Fruit fly (Drosophila melanogaster) whole organism, embryonic: ENCODE measurements around the gene Ets97D.

ENCODE experiments used
- Ada2b ChIP-seq: fragments of 200-800 bp; sonication (Bioruptor generic); IDR thresholded peaks from 2 replicates; pipeline ENCODE4 v1.3.6; 2022; ENCODE audit warnings: missing biosample characterization, missing genetic modification characterization
- Adf1 ChIP-seq: fragments of 200-800 bp; sonication (Bioruptor generic); IDR thresholded peaks from 2 replicates; pipeline ENCODE4 v1.3.6; 2022; ENCODE audit warnings: missing biosample characterization, missing genetic modification characterization
- Asciz ChIP-seq: fragments of 200-800 bp; sonication (Bioruptor generic); optimal IDR thresholded peaks from 2 replicates; lab custom pipeline; 2017; ENCODE audit warnings: missing biosample characterization, mild to moderate bottlenecking, missing genetic modification characterization, missing genetic modification reagents
- CG10209 ChIP-seq: fragments of 200-800 bp; sonication (Bioruptor generic); optimal IDR thresholded peaks from 3 replicates; lab custom pipeline; 2017; ENCODE audit warnings: missing biosample characterization, mild to moderate bottlenecking, missing genetic modification characterization, missing genetic modification reagents
- CG10321 ChIP-seq: fragments of 200-800 bp; sonication (Bioruptor generic); IDR thresholded peaks from 2 replicates; pipeline ENCODE4 v1.3.6; 2022; ENCODE audit warnings: missing biosample characterization, missing genetic modification characterization
- CG10543 ChIP-seq: fragments of 200-800 bp; sonication (Bioruptor generic); optimal IDR thresholded peaks from 3 replicates; lab custom pipeline; 2017; ENCODE audit warnings: missing biosample characterization, mild to moderate bottlenecking, missing genetic modification characterization, moderate library complexity
- CG11456 ChIP-seq: fragments of 200-800 bp; sonication (Bioruptor generic); IDR thresholded peaks from 3 replicates; pipeline ENCODE4 v1.3.6; 2022; ENCODE audit warnings: missing biosample characterization, missing genetic modification characterization
- CG12744 ChIP-seq: fragments of 200-800 bp; sonication (Bioruptor generic); optimal IDR thresholded peaks from 2 replicates; lab custom pipeline; 2016; ENCODE audit warnings: missing biosample characterization, missing genetic modification characterization
- CG14441 ChIP-seq: fragments of 200-800 bp; sonication (Bioruptor generic); IDR thresholded peaks from 2 replicates; pipeline ENCODE4 v1.3.6; 2022; ENCODE audit warnings: missing biosample characterization, missing genetic modification characterization
- CG14667 ChIP-seq: fragments of 200-800 bp; sonication (Bioruptor generic); IDR thresholded peaks from 2 replicates; pipeline ENCODE4 v1.3.6; 2022; ENCODE audit warnings: missing biosample characterization, missing genetic modification characterization
- CG14710 ChIP-seq: fragments of 200-800 bp; sonication (Bioruptor generic); optimal IDR thresholded peaks from 3 replicates; lab custom pipeline; 2019; ENCODE audit warnings: missing biosample characterization, mild to moderate bottlenecking, missing genetic modification characterization, moderate library complexity
- CG18011 ChIP-seq: fragments of 200-800 bp; sonication (Bioruptor generic); optimal IDR thresholded peaks from 2 replicates; lab custom pipeline; 2017; ENCODE audit warnings: missing biosample characterization, missing genetic modification characterization, mild to moderate bottlenecking, moderate library complexity, missing genotype
- CG18619 ChIP-seq: fragments of 200-800 bp; sonication (Bioruptor generic); optimal IDR thresholded peaks from 3 replicates; lab custom pipeline; 2017; ENCODE audit warnings: missing biosample characterization, mild to moderate bottlenecking, missing genetic modification characterization
- CG18764 ChIP-seq: fragments of 200-800 bp; sonication (Bioruptor generic); optimal IDR thresholded peaks from 3 replicates; lab custom pipeline; 2016; ENCODE audit warnings: missing biosample characterization, missing genetic modification characterization
- CG2199 ChIP-seq: fragments of 200-800 bp; sonication (Bioruptor generic); IDR thresholded peaks from 3 replicates; pipeline ENCODE4 v1.3.6; 2022; ENCODE audit warnings: missing biosample characterization, missing genetic modification characterization
- CG2202 ChIP-seq: fragments of 200-800 bp; sonication (Bioruptor generic); optimal IDR thresholded peaks from 2 replicates; lab custom pipeline; 2018; ENCODE audit warnings: missing biosample characterization, mild to moderate bottlenecking, missing genetic modification characterization
- CG2678 ChIP-seq: fragments of 200-800 bp; sonication (Bioruptor generic); optimal IDR thresholded peaks from 3 replicates; lab custom pipeline; 2019; ENCODE audit warnings: missing biosample characterization, mild to moderate bottlenecking, missing genetic modification characterization, moderate library complexity
- CG2875 ChIP-seq: fragments of 200-800 bp; sonication (Bioruptor generic); optimal IDR thresholded peaks from 2 replicates; lab custom pipeline; 2017; ENCODE audit warnings: missing biosample characterization, mild to moderate bottlenecking, missing genetic modification characterization, missing genetic modification reagents
- CG4730 ChIP-seq: fragments of 200-800 bp; sonication (Bioruptor generic); IDR thresholded peaks from 2 replicates; pipeline ENCODE4 v1.3.6; 2022; ENCODE audit warnings: missing biosample characterization, missing genetic modification characterization
- CG7786 ChIP-seq: fragments of 200-800 bp; sonication (Bioruptor generic); optimal IDR thresholded peaks from 2 replicates; lab custom pipeline; 2016; ENCODE audit warnings: missing biosample characterization, missing genetic modification characterization
- CG8388 ChIP-seq: fragments of 200-800 bp; sonication (Bioruptor generic); optimal IDR thresholded peaks from 2 replicates; lab custom pipeline; 2019; ENCODE audit warnings: missing biosample characterization, mild to moderate bottlenecking, missing genetic modification characterization, moderate library complexity
- CG9727 ChIP-seq: fragments of 200-800 bp; sonication (Bioruptor generic); optimal IDR thresholded peaks from 3 replicates; lab custom pipeline; 2017; ENCODE audit warnings: missing biosample characterization, mild to moderate bottlenecking, missing genetic modification characterization
- Dek ChIP-seq: fragments of 200-800 bp; sonication (Bioruptor generic); optimal IDR thresholded peaks from 3 replicates; lab custom pipeline; 2019; ENCODE audit warnings: missing biosample characterization, mild to moderate bottlenecking, missing genetic modification characterization, moderate library complexity
- Dll ChIP-seq: fragments of 200-800 bp; sonication (Bioruptor generic); IDR thresholded peaks from 4 replicates; pipeline ENCODE4 v1.3.6; 2022; ENCODE audit warnings: missing biosample characterization, missing genetic modification characterization; ENCODE audit not compliant: partially characterized antibody
- ERR ChIP-seq: fragments of 200-800 bp; sonication (Bioruptor generic); optimal IDR thresholded peaks from 2 replicates; lab custom pipeline; 2016; ENCODE audit warnings: missing biosample characterization, missing genetic modification characterization
- Elba2 ChIP-seq: fragments of 200-800 bp; sonication (Bioruptor generic); optimal IDR thresholded peaks from 3 replicates; lab custom pipeline; 2016; ENCODE audit warnings: missing biosample characterization, missing genetic modification characterization
- Hmx ChIP-seq: fragments of 200-800 bp; sonication (Bioruptor generic); optimal IDR thresholded peaks from 2 replicates; lab custom pipeline; 2016; ENCODE audit warnings: missing biosample characterization, missing genetic modification characterization
- Opbp ChIP-seq: fragments of 200-800 bp; sonication (Bioruptor generic); IDR thresholded peaks from 3 replicates; pipeline ENCODE4 v1.3.6; 2022; ENCODE audit warnings: missing biosample characterization, missing genetic modification characterization; ENCODE audit not compliant: partially characterized antibody
- Sox100B ChIP-seq: fragments of 200-800 bp; sonication (Bioruptor generic); optimal IDR thresholded peaks from 3 replicates; lab custom pipeline; 2018; ENCODE audit warnings: missing biosample characterization, mild to moderate bottlenecking, missing genetic modification characterization
- Sox102F ChIP-seq: fragments of 200-800 bp; sonication (Bioruptor generic); optimal IDR thresholded peaks from 2 replicates; lab custom pipeline; 2018; ENCODE audit warnings: missing biosample characterization, mild to moderate bottlenecking, missing genetic modification characterization, moderate library complexity
- ase ChIP-seq: fragments of 200-800 bp; sonication (Bioruptor generic); IDR thresholded peaks from 3 replicates; pipeline ENCODE4 v1.3.6; 2022; ENCODE audit warnings: missing biosample characterization, missing genetic modification characterization
- ash1 ChIP-seq: fragments of 200-800 bp; sonication (Bioruptor generic); optimal IDR thresholded peaks from 2 replicates; lab custom pipeline; 2018; ENCODE audit warnings: missing biosample characterization, mild to moderate bottlenecking, missing genetic modification characterization
- da ChIP-seq: fragments of 200-800 bp; sonication (Bioruptor generic); optimal IDR thresholded peaks from 2 replicates; lab custom pipeline; 2016; ENCODE audit warnings: missing biosample characterization, missing genetic modification characterization
- dimm ChIP-seq: fragments of 200-800 bp; sonication (Bioruptor generic); IDR thresholded peaks from 2 replicates; pipeline ENCODE4 v1.3.6; 2022; ENCODE audit warnings: missing biosample characterization, missing genetic modification characterization
- dmrt99B ChIP-seq: fragments of 200-800 bp; sonication (Bioruptor generic); optimal IDR thresholded peaks from 2 replicates; lab custom pipeline; 2018; ENCODE audit warnings: missing biosample characterization, mild to moderate bottlenecking, missing genetic modification characterization, moderate library complexity
- gcm ChIP-seq: fragments of 200-800 bp; sonication (Bioruptor generic); optimal IDR thresholded peaks from 2 replicates; lab custom pipeline; 2019; ENCODE audit warnings: missing biosample characterization, mild to moderate bottlenecking, missing genetic modification characterization, moderate library complexity
- gcm2 ChIP-seq: fragments of 200-800 bp; sonication (Bioruptor generic); optimal IDR thresholded peaks from 2 replicates; lab custom pipeline; 2016; ENCODE audit warnings: missing biosample characterization, missing genetic modification characterization
- gem ChIP-seq: fragments of 200-800 bp; sonication (Bioruptor generic); optimal IDR thresholded peaks from 2 replicates; lab custom pipeline; 2019; ENCODE audit warnings: missing biosample characterization, mild to moderate bottlenecking, missing genetic modification characterization, moderate library complexity
- gsb ChIP-seq: fragments of 200-800 bp; sonication (Bioruptor generic); IDR thresholded peaks from 2 replicates; pipeline ENCODE4 v1.3.6; 2022; ENCODE audit warnings: missing biosample characterization, missing genetic modification characterization
- hbn ChIP-seq: fragments of 200-800 bp; sonication (Bioruptor generic); IDR thresholded peaks from 2 replicates; pipeline ENCODE4 v1.3.6; 2022; ENCODE audit warnings: missing biosample characterization, missing genetic modification characterization; ENCODE audit not compliant: partially characterized antibody
- ken ChIP-seq: fragments of 200-800 bp; sonication (Bioruptor generic); IDR thresholded peaks from 3 replicates; pipeline ENCODE4 v1.3.6; 2022; ENCODE audit warnings: missing biosample characterization, missing genetic modification characterization
- otp ChIP-seq: fragments of 200-800 bp; sonication (Bioruptor generic); IDR thresholded peaks from 3 replicates; pipeline ENCODE4, ENCODE4 v1.3.6; 2022; ENCODE audit warnings: missing biosample characterization, missing genetic modification characterization
- pb ChIP-seq: fragments of 200-800 bp; sonication (Bioruptor generic); optimal IDR thresholded peaks from 3 replicates; lab custom pipeline; 2016; ENCODE audit warnings: missing biosample characterization, missing genetic modification characterization
- pfk ChIP-seq: fragments of 200-800 bp; sonication (Bioruptor generic); optimal IDR thresholded peaks from 2 replicates; lab custom pipeline; 2018; ENCODE audit warnings: missing biosample characterization, mild to moderate bottlenecking, missing genetic modification characterization, moderate library complexity
- ro ChIP-seq: fragments of 200-800 bp; sonication (Bioruptor generic); IDR thresholded peaks from 2 replicates; pipeline ENCODE4 v1.3.6; 2022; ENCODE audit warnings: missing biosample characterization, missing genetic modification characterization
- row ChIP-seq: fragments of 200-800 bp; sonication (Bioruptor generic); IDR thresholded peaks from 3 replicates; pipeline ENCODE4 v1.3.6; 2022; ENCODE audit warnings: missing biosample characterization, missing genetic modification characterization
- sim ChIP-seq: fragments of 200-800 bp; sonication (Bioruptor generic); IDR thresholded peaks from 2 replicates; pipeline ENCODE4 v1.3.6; 2022; ENCODE audit warnings: missing biosample characterization, missing genetic modification characterization
- slbo ChIP-seq: fragments of 200-800 bp; sonication (Bioruptor generic); IDR thresholded peaks from 2 replicates; pipeline ENCODE4 v1.3.6; 2022; ENCODE audit warnings: missing biosample characterization, missing genetic modification characterization
- tio ChIP-seq: fragments of 200-800 bp; sonication (Bioruptor generic); optimal IDR thresholded peaks from 2 replicates; lab custom pipeline; 2017; ENCODE audit warnings: missing biosample characterization, missing genetic modification characterization, inconsistent platforms
- tna ChIP-seq: fragments of 200-800 bp; sonication (Bioruptor generic); IDR thresholded peaks from 2 replicates; pipeline ENCODE4 v1.3.6; 2022; ENCODE audit warnings: missing biosample characterization, missing genetic modification characterization; ENCODE audit not compliant: partially characterized antibody
- z ChIP-seq: fragments of 200-800 bp; sonication (Bioruptor generic); IDR thresholded peaks from 3 replicates; pipeline ENCODE4 v1.3.6; 2022; ENCODE audit warnings: missing biosample characterization, missing genetic modification characterization

Ets97D gene

DNA sequence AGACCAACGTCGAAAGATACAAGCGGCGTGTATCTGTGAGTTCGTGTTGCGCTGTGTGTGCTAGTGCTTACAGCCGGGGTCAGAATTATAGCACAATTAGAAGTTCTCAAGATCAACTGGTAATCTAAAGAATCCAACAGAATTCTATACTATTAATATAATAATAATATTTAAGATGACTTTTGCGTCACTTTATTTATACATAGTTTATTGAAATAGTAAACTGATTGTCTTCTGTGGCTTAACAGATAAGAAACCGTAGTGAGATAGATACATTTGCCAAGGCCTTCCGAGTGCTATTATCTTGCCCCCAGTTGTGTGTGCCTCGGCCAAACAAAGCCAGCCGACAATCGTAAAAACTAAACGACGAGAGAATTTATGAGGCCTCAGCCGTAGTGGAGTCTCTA lies 26.4 kb downstream of the Ets97D start (continued):
- TF ChIP-seq CG10209 (GFP tag; lab: Kevin White, UChicago) (peak; percentile 80), hbn (no peak), CG2199 (GFP tag; lab: Robert Waterston, UW) (peak; percentile 28; the same call in 1 of the 3 replicates), ash1 (GFP tag; lab: Kevin White, UChicago) (no peak), ken (no peak), Sox100B (GFP tag; lab: Kevin White, UChicago) (peak; percentile 78), gsb (0 out of 2 replicates have a peak, but pooled peaks have one; percentile 20), gcm2 (GFP tag; lab: Kevin White, UChicago) (no peak), CG18764 (GFP tag; lab: Kevin White, UChicago) (peak; percentile 48), CG2678 (tag; lab: Kevin White, UChicago) (peak; percentile 82), CG14710 (peak; percentile 84), CG10321 (GFP tag; lab: Robert Waterston, UW) (no peak), Adf1 (no peak), pfk (no peak), da (GFP tag; lab: Kevin White, UChicago) (no peak), dmrt99B (peak; percentile 67), Opbp (GFP tag; lab: Robert Waterston, UW) (no peak), CG11456 (GFP tag; lab: Robert Waterston, UW) (0 out of 3 replicates have a peak, but pooled peaks have one; percentile 20), sim (GFP tag; lab: Robert Waterston, UW) (0 out of 2 replicates have a peak, but pooled peaks have one; percentile 48), CG12744 (no peak), pb (GFP tag; lab: Kevin White, UChicago) (no peak), CG7786 (no peak), ro (GFP tag; lab: Robert Waterston, UW) (peak; percentile 46; the same call in 1 of the 2 replicates), CG8388 (GFP tag; lab: Kevin White, UChicago) (peak; percentile 77), otp (peak; percentile 68; the same call in 1 of the 3 replicates), Elba2 (no peak), CG4730 (GFP tag; lab: Robert Waterston, UW) (peak; percentile 44), CG18619 (GFP tag; lab: Kevin White, UChicago) (peak; percentile 61), ERR (no peak), CG2875 (GFP tag; lab: Kevin White, UChicago) (peak; percentile 31), dimm (no peak), Asciz (peak; percentile 57), CG9727 (GFP tag; lab: Kevin White, UChicago) (peak; percentile 80), ase (peak; percentile 35; the same call in 1 of the 3 replicates), gcm (GFP tag; lab: Kevin White, UChicago) (peak; percentile 79), CG10543 (GFP tag; lab: Kevin White, UChicago) (peak; percentile 56), Sox102F (GFP tag; lab: Kevin White, UChicago) (peak; percentile 68), CG14667 (peak; percentile 55), Hmx (GFP tag; lab: Kevin White, UChicago) (no peak), row (peak; percentile 86), z (no peak), Dek (peak; percentile 2), slbo (GFP tag; lab: Robert Waterston, UW) (peak; percentile 47), CG2202 (peak; percentile 73), CG14441 (GFP tag; lab: Robert Waterston, UW) (peak; percentile 43), tio (GFP tag; lab: Kevin White, UChicago) (peak; percentile 66), Ada2b (GFP tag; lab: Robert Waterston, UW) (peak; percentile 27; the same call in 1 of the 2 replicates), gem (tag; lab: Kevin White, UChicago) (peak; percentile 85), CG18011 (GFP tag; lab: Kevin White, UChicago) (no peak), tna (GFP tag; lab: Robert Waterston, UW) (no peak), Dll (GFP tag; lab: Robert Waterston, UW) (no peak)
